Worm (Caenorhabditis elegans): ENCODE results near the gene syx-5.

Gene syx-5

ce11 chrV:11782809-11783440, 18.2 kb downstream of the syx-5 start, which contains the start of gene F55A11.11 (continued):
- 0 out of 2 replicates have a peak, but pooled peaks have one; percentile 7 for TF ChIP-seq aptf-2 (GFP tag; conservative IDR thresholded peaks at IDR 0.05)
- TF ChIP-seq madf-10 (tag; optimal IDR thresholded peaks at IDR 0.05), result peak; percentile 89
- peak; percentile 81 for TF ChIP-seq hlh-12 (tag; optimal IDR thresholded peaks at IDR 0.05)
- peak; percentile 70 for TF ChIP-seq B0035.1 (tag; optimal IDR thresholded peaks at IDR 0.05)
- TF ChIP-seq Y56A3A.18 (GFP tag; IDR thresholded peaks at IDR 0.05), result peak; percentile 89
- peak; percentile 79 for TF ChIP-seq K12H6.12 (tag; optimal IDR thresholded peaks at IDR 0.05)
- TF ChIP-seq tbp1 (GFP tag; optimal IDR thresholded peaks at IDR 0.05), result peak; percentile 100
- TF ChIP-seq F33H1.4 (GFP tag; IDR thresholded peaks at IDR 0.05), result peak; percentile 61
- TF ChIP-seq F57C9.4 (tag; optimal IDR thresholded peaks at IDR 0.05), result peak; percentile 44
- TF ChIP-seq cebp-1 (GFP tag; IDR thresholded peaks at IDR 0.05), result peak; percentile 72
- TF ChIP-seq cebp-1 (tag; optimal IDR thresholded peaks at IDR 0.05), result peak; percentile 85
- TF ChIP-seq nhr-179 (tag; optimal IDR thresholded peaks at IDR 0.05), result peak; percentile 48
- peak; percentile 97 for TF ChIP-seq lin-26 (GFP tag; IDR thresholded peaks at IDR 0.05)
- peak; percentile 47; the same call in 1 of the 2 replicates for TF ChIP-seq Y79H2A.3 (GFP tag; conservative IDR thresholded peaks at IDR 0.05)
- TF ChIP-seq atf-7 (tag; optimal IDR thresholded peaks at IDR 0.05), result peak; percentile 77
- no peak for TF ChIP-seq lag-1 (GFP tag; IDR thresholded peaks at IDR 0.05)
- peak; percentile 82 for TF ChIP-seq ets-4 (GFP tag; optimal IDR thresholded peaks at IDR 0.05)
- TF ChIP-seq cebp-2 (GFP tag; IDR thresholded peaks at IDR 0.05), result peak; percentile 92
- peak; percentile 98 for TF ChIP-seq F52B5.7 (tag; optimal IDR thresholded peaks at IDR 0.05)
- peak; percentile 81 for TF ChIP-seq lin-54 (GFP tag; optimal IDR thresholded peaks at IDR 0.05)
- TF ChIP-seq sea-2 (GFP tag; IDR thresholded peaks at IDR 0.05), result peak; percentile 74; the same call in 1 of the 2 replicates
- peak; percentile 92 for TF ChIP-seq chd-7 (tag; optimal IDR thresholded peaks at IDR 0.05)
- peak; percentile 79 for TF ChIP-seq lsy-27 (tag; optimal IDR thresholded peaks at IDR 0.05; ENCODE audit: borderline replicate concordance, insufficient read depth)
- TF ChIP-seq bed-2 (GFP tag; IDR thresholded peaks at IDR 0.05), result peak; percentile 59; the same call in 1 of the 2 replicates
- TF ChIP-seq madf-6 (GFP tag; IDR thresholded peaks at IDR 0.05), result peak; percentile 82
- peak; percentile 90 for TF ChIP-seq let-526 (GFP tag; IDR thresholded peaks at IDR 0.05)
- TF ChIP-seq akir-1 (GFP tag; optimal IDR thresholded peaks at IDR 0.05), result peak; percentile 86
- TF ChIP-seq ztf-28 (GFP tag; IDR thresholded peaks at IDR 0.05), result peak; percentile 88
- peak; percentile 75 for TF ChIP-seq attf-3 (GFP tag; conservative IDR thresholded peaks at IDR 0.05)
- TF ChIP-seq dox-1 (GFP tag; IDR thresholded peaks at IDR 0.05), result peak; percentile 93; the same call in 1 of the 2 replicates
- peak; percentile 85 for TF ChIP-seq snpc-1.3 (tag; optimal IDR thresholded peaks at IDR 0.05; ENCODE audit: insufficient read depth)
- peak; percentile 96 for TF ChIP-seq nhr-90 (tag; optimal IDR thresholded peaks at IDR 0.05)
- peak; percentile 61 for TF ChIP-seq lir-1 (GFP tag; conservative IDR thresholded peaks at IDR 0.05)
- TF ChIP-seq dpff-1 (tag; optimal IDR thresholded peaks at IDR 0.05), result no peak
- TF ChIP-seq hsf-1 (GFP tag; IDR thresholded peaks at IDR 0.05), result peak; percentile 68
- peak; percentile 76 for TF ChIP-seq Y53G8AR.9 (GFP tag; conservative IDR thresholded peaks at IDR 0.05)
- peak; percentile 82 for TF ChIP-seq snpc-4 (GFP tag; optimal IDR thresholded peaks at IDR 0.05)
- TF ChIP-seq snpc-4 (tag; optimal IDR thresholded peaks at IDR 0.05), result peak; percentile 25 to 83 (median 77)
- TF ChIP-seq ZK185.1 (tag; optimal IDR thresholded peaks at IDR 0.05; ENCODE audit: poor library complexity, severe bottlenecking), result peak; percentile 91
- no peak for TF ChIP-seq ama-1 (optimal IDR thresholded peaks at IDR 0.05)
- peak; percentile 55 to 91 for TF ChIP-seq ama-1 (GFP tag; optimal IDR thresholded peaks at IDR 0.05)
- peak; percentile 99 for TF ChIP-seq B0261.1 (tag; optimal IDR thresholded peaks at IDR 0.05)
- TF ChIP-seq zfh-2 (GFP tag; conservative IDR thresholded peaks at IDR 0.05), result no peak
- TF ChIP-seq ceh-79 (tag; optimal IDR thresholded peaks at IDR 0.05), result peak; percentile 82
- TF ChIP-seq Y67H2A.10 (GFP tag; conservative IDR thresholded peaks at IDR 0.05), result 0 out of 2 replicates have a peak, but pooled peaks have one; percentile 56
- TF ChIP-seq unc-62 (GFP tag; optimal IDR thresholded peaks at IDR 0.05), result peak; percentile 54
- TF ChIP-seq F57A8.1 (GFP tag; optimal IDR thresholded peaks at IDR 0.05), result peak; percentile 74
- TF ChIP-seq gei-17 (GFP tag; optimal IDR thresholded peaks at IDR 0.05), result peak; percentile 46
